Fruit fly (Drosophila melanogaster) whole organism, adult: ENCODE data around the gene RNF220.

Experiments used
- CG11617 ChIP-seq: fragments of 200-800 bp; sonication (Bioruptor generic); optimal IDR thresholded peaks from 2 replicates; lab custom pipeline; 2017; ENCODE audit warnings: mild to moderate bottlenecking, missing biosample characterization, missing genetic modification reagents, missing genetic modification characterization
- CG1620 ChIP-seq: fragments of 200-800 bp; sonication (Bioruptor generic); optimal IDR thresholded peaks from 2 replicates; lab custom pipeline; 2016; ENCODE audit warnings: missing biosample characterization, missing genetic modification characterization
- CG5204 ChIP-seq: fragments of 200-800 bp; sonication (Bioruptor generic); optimal IDR thresholded peaks from 2 replicates; lab custom pipeline; 2016; ENCODE audit warnings: missing biosample characterization, missing genetic modification characterization
- Clk ChIP-seq: fragments of 200-800 bp; sonication (Bioruptor generic); optimal IDR thresholded peaks from 2 replicates; lab custom pipeline; 2017; ENCODE audit warnings: missing biosample characterization, missing genetic modification characterization
- Mnt ChIP-seq: fragments of 200-800 bp; sonication (Bioruptor generic); optimal IDR thresholded peaks from 2 replicates; lab custom pipeline; 2016; ENCODE audit warnings: missing biosample characterization, mild to moderate bottlenecking, missing genetic modification characterization
- bab1 ChIP-seq: fragments of 200-800 bp; sonication (Bioruptor generic); optimal IDR thresholded peaks from 3 replicates; lab custom pipeline; 2019; ENCODE audit warnings: missing biosample characterization, mild to moderate bottlenecking, missing genetic modification characterization, moderate library complexity
- kay ChIP-seq: fragments of 200-800 bp; sonication (Bioruptor generic); peaks from one replicate; lab custom pipeline; 2016; ENCODE audit warnings: missing biosample characterization, missing genetic modification characterization, borderline replicate concordance
- tj ChIP-seq: fragments of 200-800 bp; sonication (Bioruptor generic); optimal IDR thresholded peaks from 3 replicates; lab custom pipeline; 2017; ENCODE audit warnings: missing biosample characterization, mild to moderate bottlenecking, missing genetic modification characterization, moderate library complexity

DNA sequence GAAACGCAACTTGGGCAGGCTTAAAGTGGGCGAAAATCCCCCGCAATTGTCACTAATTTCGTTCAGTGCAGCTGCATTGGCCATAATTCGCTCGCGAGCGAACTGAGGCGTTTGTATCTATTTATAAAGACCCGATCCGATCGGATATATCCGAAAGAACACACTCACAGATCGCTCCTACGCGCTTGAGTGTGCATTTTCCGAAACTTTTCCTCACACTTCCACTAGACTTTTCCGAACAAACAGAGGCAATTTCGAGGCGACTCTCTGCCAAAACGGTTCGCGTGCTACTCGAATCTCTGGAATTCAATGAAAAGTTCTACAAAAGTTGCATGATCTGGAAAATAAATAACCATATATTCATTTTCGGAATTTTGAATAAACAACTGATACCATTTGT lies 24.4 kb downstream of the RNF220 start, which contains the start of the genes CG6972 and CCAP:
- TF ChIP-seq kay, result no peak
- TF ChIP-seq bab1 (GFP tag; lab: Kevin White, UChicago), result no peak
- no peak for TF ChIP-seq CG1620 (GFP tag; lab: Kevin White, UChicago)
- no peak for TF ChIP-seq Mnt (GFP tag; lab: Kevin White, UChicago)
- TF ChIP-seq Clk (GFP tag; lab: Kevin White, UChicago), result no peak
- no peak for TF ChIP-seq tj (GFP tag; lab: Kevin White, UChicago)
- no peak for TF ChIP-seq CG11617 (GFP tag; lab: Kevin White, UChicago)
- no peak for TF ChIP-seq CG5204
